Worm (Caenorhabditis elegans): ENCODE measurements around the gene C50F4.6.

Gene C50F4.6

ce11 chrV:9546860-9547269 is 973 bp downstream of the C50F4.6 start, which contains the start of gene his-37 (continued):
- TF ChIP-seq nhr-48 (tag; optimal IDR thresholded peaks at IDR 0.05) = peak; percentile 96
- TF ChIP-seq nhr-25 (tag; optimal IDR thresholded peaks at IDR 0.05; ENCODE audit: borderline replicate concordance, insufficient read depth) = peak; percentile 98
- TF ChIP-seq hif-1 (tag; optimal IDR thresholded peaks at IDR 0.05) = peak; percentile 82 to 93
- TF ChIP-seq madf-5 (GFP tag; IDR thresholded peaks at IDR 0.05) = peak in 1 of 2 experiments; percentile 86; a peak in 1 of 4 replicates
- peak; percentile 62 for TF ChIP-seq lin-39 (tag; optimal IDR thresholded peaks at IDR 0.05)
- peak; percentile 94 for TF ChIP-seq php-3 (GFP tag; IDR thresholded peaks at IDR 0.05)
- no peak for TF ChIP-seq aly-2 (tag; optimal IDR thresholded peaks at IDR 0.05)
- peak; percentile 98 for TF ChIP-seq tra-1 (GFP tag; IDR thresholded peaks at IDR 0.05)
- peak; percentile 52 for TF ChIP-seq unc-39 (tag; optimal IDR thresholded peaks at IDR 0.05)
- peak; percentile 91 for TF ChIP-seq pqm-1 (tag; optimal IDR thresholded peaks at IDR 0.05)
- peak; percentile 100 for TF ChIP-seq aha-1 (tag)

DNA sequence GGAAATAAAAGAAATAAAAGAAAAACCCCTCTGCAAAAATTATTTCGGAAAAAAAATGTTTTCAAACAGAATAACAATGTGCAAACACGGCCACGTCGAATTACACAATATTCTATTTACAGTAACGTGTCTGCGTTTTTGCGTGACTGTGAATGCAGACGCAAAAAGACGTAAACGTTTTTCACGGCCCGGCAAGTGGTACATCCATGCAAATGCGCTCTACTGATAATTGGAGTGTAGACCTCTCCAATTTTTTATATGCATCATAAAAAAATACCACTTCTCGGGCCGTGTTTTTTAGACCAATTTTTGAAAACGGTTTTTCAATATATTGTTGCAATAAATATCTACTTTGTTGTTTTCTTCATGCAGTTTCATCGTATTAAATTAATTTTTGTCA is 3.6 kb downstream of the C50F4.6 start, which contains the start of gene nstp-10:
Gene nstp-10 (minus strand): TSS at position 378 of the 400 bp plus-strand sequence.
- TF ChIP-seq duxl-1 (tag; optimal IDR thresholded peaks at IDR 0.05; ENCODE audit: poor library complexity) (peak; percentile 15), lsy-2 (tag; optimal IDR thresholded peaks at IDR 0.05) (peak in 1 of 2 experiments; percentile 84), Y48G9A.11 (GFP tag; IDR thresholded peaks at IDR 0.05) (peak; percentile 83), aha-1 (tag) (peak; percentile 94), dmd-6 (GFP tag; IDR thresholded peaks at IDR 0.05) (peak; percentile 9; the same call in 1 of the 2 replicates), zag-1 (tag; optimal IDR thresholded peaks at IDR 0.05) (no peak), pha-4 (GFP tag; IDR thresholded peaks at IDR 0.05) (no peak), pha-4 (tag; optimal IDR thresholded peaks at IDR 0.05) (peak; percentile 8), nhr-28 (tag; optimal IDR thresholded peaks at IDR 0.05) (no peak), lim-7 (GFP tag; IDR thresholded peaks at IDR 0.05) (0 out of 2 replicates have a peak, but pooled peaks have one; percentile 9), ceh-44 (GFP tag; IDR thresholded peaks at IDR 0.05) (peak; percentile 91), sdz-12 (GFP tag; optimal IDR thresholded peaks at IDR 0.05) (no peak), daf-16 (GFP tag; optimal IDR thresholded peaks at IDR 0.05) (no peak), daf-16 (tag; optimal IDR thresholded peaks at IDR 0.05) (peak; percentile 7), unc-130 (GFP tag; optimal IDR thresholded peaks at IDR 0.05) (peak; percentile 93), zip-11 (GFP tag; IDR thresholded peaks at IDR 0.05) (no peak), tra-1 (GFP tag; IDR thresholded peaks at IDR 0.05) (peak; percentile 55; the same call in 1 of the 2 replicates), dve-1 (tag; optimal IDR thresholded peaks at IDR 0.05; ENCODE audit: insufficient read depth) (peak; percentile 48), nhr-48 (tag; optimal IDR thresholded peaks at IDR 0.05) (no peak), snpc-1.2 (GFP tag; IDR thresholded peaks at IDR 0.05) (peak; percentile 84), lin-13 (GFP tag; optimal IDR thresholded peaks at IDR 0.05) (peak; percentile 34), mep-1 (tag; optimal IDR thresholded peaks at IDR 0.05) (peak; percentile 40), mdl-1 (tag; optimal IDR thresholded peaks at IDR 0.05) (no peak), dpl-1 (GFP tag; optimal IDR thresholded peaks at IDR 0.05) (peak; percentile 42), hlh-30 (tag; optimal IDR thresholded peaks at IDR 0.05; ENCODE audit: insufficient read depth) (no peak), T20F7.1 (GFP tag; optimal IDR thresholded peaks at IDR 0.05) (peak; percentile 54), F49E8.2 (tag; optimal IDR thresholded peaks at IDR 0.05; ENCODE audit: borderline replicate concordance) (peak; percentile 94), ZK337.2 (GFP tag; IDR thresholded peaks at IDR 0.05) (peak; percentile 44; the same call in 1 of the 2 replicates), mes-2 (tag; optimal IDR thresholded peaks at IDR 0.05; ENCODE audit: poor library complexity, severe bottlenecking) (peak; percentile 78), spr-3 (GFP tag; optimal IDR thresholded peaks at IDR 0.05) (no peak), arid-1 (GFP tag; conservative IDR thresholded peaks at IDR 0.05) (0 out of 2 replicates have a peak, but pooled peaks have one; percentile 33), lin-15B (tag; optimal IDR thresholded peaks at IDR 0.05) (peak; percentile 20), gei-8 (GFP tag; optimal IDR thresholded peaks at IDR 0.05) (no peak), hlh-11 (tag; optimal IDR thresholded peaks at IDR 0.05) (peak; percentile 8), vab-7 (GFP tag; IDR thresholded peaks at IDR 0.05) (0 out of 2 replicates have a peak, but pooled peaks have one; percentile 10), dmd-9 (GFP tag; IDR thresholded peaks at IDR 0.05) (0 out of 2 replicates have a peak, but pooled peaks have one; percentile 38), nhr-25 (tag; optimal IDR thresholded peaks at IDR 0.05; ENCODE audit: borderline replicate concordance, insufficient read depth) (peak; percentile 30), lin-38 (GFP tag; IDR thresholded peaks at IDR 0.05) (peak; percentile 98)

Data from whole organism, L4 larva.